Worm (Caenorhabditis elegans) whole organism, L1 larva: ENCODE results near the gene flp-19.

Experiments used
- C04F5.9 ChIP-seq: sonication (generic microtip); optimal IDR thresholded peaks from 2 replicates; lab custom pipeline; 2016; ENCODE audit warnings: missing genetic modification characterization, missing compliant biosample characterization
- C16A3.4 ChIP-seq: fragments of 150-350 bp; optimal IDR thresholded peaks from 2 replicates; lab custom pipeline; 2014; ENCODE audit warnings: missing biosample characterization, missing genetic modification characterization
- C34B4.2 ChIP-seq: sonication (generic microtip); optimal IDR thresholded peaks from 2 replicates; lab custom pipeline; 2017; ENCODE audit warnings: mild to moderate bottlenecking, missing genetic modification characterization, missing compliant biosample characterization
- aha-1 ChIP-seq: fragments of 150-350 bp; optimal IDR thresholded peaks from 2 replicates; lab custom pipeline; 2014; ENCODE audit warnings: missing biosample characterization, missing genetic modification characterization
- alr-1 ChIP-seq: fragments of 200-800 bp; sonication (Bioruptor generic); optimal IDR thresholded peaks from 2 replicates; lab custom pipeline; 2018; ENCODE audit warnings: borderline replicate concordance, mild to moderate bottlenecking, missing genetic modification characterization, missing compliant biosample characterization
- aly-2 ChIP-seq: fragments of 150-350 bp; optimal IDR thresholded peaks from 2 replicates; lab custom pipeline; 2014; ENCODE audit warnings: missing biosample characterization, missing genetic modification characterization
- ama-1 ChIP-seq: fragments of 150-350 bp; optimal IDR thresholded peaks from 2 replicates; lab custom pipeline; 2014
- ceh-63 ChIP-seq: fragments of 200-800 bp; sonication (Bioruptor generic); optimal IDR thresholded peaks from 2 replicates; lab custom pipeline; 2018; ENCODE audit warnings: mild to moderate bottlenecking, missing genetic modification characterization, missing compliant biosample characterization
- ceh-8 ChIP-seq: fragments of 200-800 bp; sonication (Bioruptor generic); optimal IDR thresholded peaks from 2 replicates; lab custom pipeline; 2018; ENCODE audit warnings: mild to moderate bottlenecking, missing genetic modification characterization, moderate library complexity, missing compliant biosample characterization
- ceh-88 ChIP-seq: fragments of 200-800 bp; sonication (Bioruptor generic); IDR thresholded peaks from 2 replicates; pipeline ENCODE4 v1.3.6; 2022; ENCODE audit warnings: missing genetic modification characterization, missing compliant biosample characterization
- ceh-90 ChIP-seq: sonication (generic microtip); optimal IDR thresholded peaks from 2 replicates; lab custom pipeline; 2016; ENCODE audit warnings: missing genetic modification characterization, missing compliant biosample characterization
- ces-1 ChIP-seq: fragments of 150-350 bp; optimal IDR thresholded peaks from 2 replicates; lab custom pipeline; 2014; ENCODE audit warnings: missing biosample characterization, missing genetic modification reagents, missing genetic modification characterization
- dpl-1 ChIP-seq, 3 experiments: fragments of 150-350 bp in 2 of 3; sonication (generic microtip) in 1 of 3; optimal IDR thresholded peaks; 2 replicates each; lab custom pipeline; 2014 to 2017; ENCODE audit warnings: missing biosample characterization in 3 of 3, missing genetic modification characterization in 3 of 3, missing genetic modification reagents in 3 of 3
- egl-27 ChIP-seq, 2 experiments: fragments of 150-350 bp in 1 of 2; sonication (generic microtip); optimal IDR thresholded peaks; 3 replicates each; lab custom pipeline; 2017 to 2018; ENCODE audit warnings: missing biosample characterization in 2 of 2, missing genetic modification characterization in 2 of 2, missing genetic modification reagents in 2 of 2
- elt-2 ChIP-seq: sonication (generic microtip); optimal IDR thresholded peaks from 2 replicates; lab custom pipeline; 2016; ENCODE audit warnings: missing genetic modification characterization, mild to moderate bottlenecking, inconsistent platforms, missing compliant biosample characterization, missing genetic modification reagents
- elt-3 ChIP-seq, 6 experiments: fragments of 150-350 bp in 1 of 6; sonication (generic microtip); optimal IDR thresholded peaks; 2 replicates each; lab custom pipeline; 2017 to 2018; ENCODE audit warnings: missing biosample characterization in 6 of 6, missing genetic modification characterization in 6 of 6, inconsistent platforms in 1 of 6
- ets-5 ChIP-seq: fragments of 200-800 bp; sonication (Bioruptor generic); IDR thresholded peaks from 2 replicates; pipeline ENCODE4 v1.3.6; 2022; ENCODE audit warnings: missing genetic modification characterization, missing compliant biosample characterization
- fkh-10 ChIP-seq: sonication (generic microtip); optimal IDR thresholded peaks from 2 replicates; lab custom pipeline; 2017; ENCODE audit warnings: missing biosample characterization, missing genetic modification reagents, missing genetic modification characterization
- fkh-4 ChIP-seq: sonication (generic microtip); optimal IDR thresholded peaks from 2 replicates; lab custom pipeline; 2016; ENCODE audit warnings: missing compliant biosample characterization, missing genetic modification characterization, borderline replicate concordance
- fos-1 ChIP-seq: fragments of 150-350 bp; optimal IDR thresholded peaks from 2 replicates; lab custom pipeline; 2014; ENCODE audit warnings: missing biosample characterization, missing genetic modification characterization
- grh-1 ChIP-seq: fragments of 200-800 bp; sonication (Bioruptor generic); IDR thresholded peaks from 2 replicates; pipeline ENCODE4 v1.3.6; 2022; ENCODE audit warnings: missing genetic modification reagents, missing genetic modification characterization, missing compliant biosample characterization
- hlh-17 ChIP-seq: fragments of 200-800 bp; sonication (Bioruptor generic); optimal IDR thresholded peaks from 2 replicates; lab custom pipeline; 2018; ENCODE audit warnings: missing genetic modification characterization, mild to moderate bottlenecking, missing compliant biosample characterization, moderate library complexity, borderline replicate concordance
- hpl-2 ChIP-seq: fragments of 150-350 bp; optimal IDR thresholded peaks from 2 replicates; lab custom pipeline; 2014; ENCODE audit warnings: missing biosample characterization, missing genetic modification reagents, missing genetic modification characterization
- irx-1 ChIP-seq: sonication (generic microtip); optimal IDR thresholded peaks from 2 replicates; lab custom pipeline; 2016; ENCODE audit warnings: missing genetic modification characterization, missing compliant biosample characterization
- jun-1 ChIP-seq: fragments of 150-350 bp; optimal IDR thresholded peaks from 2 replicates; lab custom pipeline; 2014; ENCODE audit warnings: missing biosample characterization, missing genetic modification reagents, missing genetic modification characterization
- lin-14 ChIP-seq: fragments of 200-800 bp; sonication (Bioruptor generic); optimal IDR thresholded peaks from 2 replicates; lab custom pipeline; 2018; ENCODE audit warnings: mild to moderate bottlenecking, missing genetic modification characterization, moderate library complexity, missing compliant biosample characterization
- lin-35 ChIP-seq, 2 experiments: fragments of 150-350 bp; optimal IDR thresholded peaks; 2 replicates each; lab custom pipeline; 2014; ENCODE audit warnings: missing biosample characterization in 2 of 2, missing genetic modification characterization in 2 of 2, missing genetic modification reagents in 2 of 2
- lir-3 ChIP-seq: sonication (generic microtip); optimal IDR thresholded peaks from 2 replicates; lab custom pipeline; 2016; ENCODE audit warnings: mild to moderate bottlenecking, missing genetic modification characterization, moderate library complexity, missing compliant biosample characterization; ENCODE audit not compliant: poor library complexity
- mab-9 ChIP-seq: fragments of 200-800 bp; sonication (Bioruptor generic); IDR thresholded peaks from 2 replicates; pipeline ENCODE4 v1.3.6; 2022; ENCODE audit warnings: missing genetic modification reagents, missing genetic modification characterization, missing compliant biosample characterization
- mdl-1 ChIP-seq, 2 experiments: fragments of 150-350 bp; optimal IDR thresholded peaks; 2 replicates each; lab custom pipeline; 2014 to 2017; ENCODE audit warnings: missing biosample characterization in 2 of 2, missing genetic modification characterization in 2 of 2, inconsistent platforms in 1 of 2
- nhr-11 ChIP-seq: fragments of 150-350 bp; optimal IDR thresholded peaks from 2 replicates; lab custom pipeline; 2014; ENCODE audit warnings: missing biosample characterization, missing genetic modification characterization
- nhr-19 ChIP-seq: fragments of 200-800 bp; sonication (Bioruptor generic); conservative IDR thresholded peaks from 2 replicates; pipeline ENCODE4 v1.3.6; 2022; ENCODE audit warnings: missing genetic modification characterization, missing compliant biosample characterization
- nhr-20 ChIP-seq: sonication (generic microtip); optimal IDR thresholded peaks from 2 replicates; lab custom pipeline; 2016; ENCODE audit warnings: mild to moderate bottlenecking, missing genetic modification characterization, missing compliant biosample characterization
- nhr-47 ChIP-seq: sonication (generic microtip); optimal IDR thresholded peaks from 2 replicates; lab custom pipeline; 2016; ENCODE audit warnings: mild to moderate bottlenecking, missing genetic modification characterization, moderate library complexity, missing compliant biosample characterization
- nhr-71 ChIP-seq: sonication (generic microtip); optimal IDR thresholded peaks from 2 replicates; lab custom pipeline; 2016; ENCODE audit warnings: mild to moderate bottlenecking, missing genetic modification characterization, moderate library complexity, missing compliant biosample characterization
- pag-3 ChIP-seq: sonication (generic microtip); optimal IDR thresholded peaks from 2 replicates; lab custom pipeline; 2017; ENCODE audit warnings: missing genetic modification characterization, mild to moderate bottlenecking, missing compliant biosample characterization, antibody characterized with exemption, borderline replicate concordance; ENCODE audit not compliant: insufficient read depth
- pax-3 ChIP-seq: fragments of 200-800 bp; sonication (Bioruptor generic); optimal IDR thresholded peaks from 2 replicates; lab custom pipeline; 2018; ENCODE audit warnings: mild to moderate bottlenecking, missing genetic modification characterization, moderate library complexity, missing compliant biosample characterization
- snu-23 ChIP-seq: sonication (generic microtip); optimal IDR thresholded peaks from 2 replicates; lab custom pipeline; 2016; ENCODE audit warnings: missing genetic modification characterization, missing compliant biosample characterization
- sox-4 ChIP-seq: sonication (generic microtip); optimal IDR thresholded peaks from 2 replicates; lab custom pipeline; 2016; ENCODE audit warnings: missing genetic modification characterization, missing compliant biosample characterization
- sptf-1 ChIP-seq: fragments of 150-350 bp; optimal IDR thresholded peaks from 2 replicates; lab custom pipeline; 2014; ENCODE audit warnings: missing biosample characterization, missing genetic modification characterization
- sup-37 ChIP-seq: fragments of 200-800 bp; sonication (Bioruptor generic); optimal IDR thresholded peaks from 2 replicates; lab custom pipeline; 2018; ENCODE audit warnings: mild to moderate bottlenecking, missing genetic modification characterization, missing compliant biosample characterization
- swsn-7 ChIP-seq: sonication (generic microtip); optimal IDR thresholded peaks from 2 replicates; lab custom pipeline; 2016; ENCODE audit warnings: missing genetic modification characterization, missing compliant biosample characterization
- unc-130 ChIP-seq: fragments of 150-350 bp; optimal IDR thresholded peaks from 2 replicates; lab custom pipeline; 2017; ENCODE audit warnings: missing biosample characterization, missing genetic modification characterization, inconsistent platforms
- unc-86 ChIP-seq: sonication (generic microtip); optimal IDR thresholded peaks from 2 replicates; lab custom pipeline; 2016; ENCODE audit warnings: missing genetic modification characterization, missing compliant biosample characterization
- unc-98 ChIP-seq: fragments of 200-800 bp; sonication (Bioruptor generic); IDR thresholded peaks from 2 replicates; pipeline ENCODE4 v1.3.6; 2022; ENCODE audit warnings: missing genetic modification characterization, missing compliant biosample characterization
- vab-15 ChIP-seq: sonication (generic microtip); optimal IDR thresholded peaks from 2 replicates; lab custom pipeline; 2017; ENCODE audit warnings: missing genotype, mild to moderate bottlenecking, missing genetic modification characterization, missing compliant biosample characterization
- xbp-1 ChIP-seq: sonication (generic microtip); optimal IDR thresholded peaks from 2 replicates; lab custom pipeline; 2016; ENCODE audit warnings: missing genetic modification characterization, missing compliant biosample characterization
- zag-1 ChIP-seq: fragments of 150-350 bp; optimal IDR thresholded peaks from 2 replicates; lab custom pipeline; 2014; ENCODE audit warnings: missing biosample characterization, missing genetic modification characterization
- zip-4 ChIP-seq: fragments of 200-800 bp; sonication (Bioruptor generic); optimal IDR thresholded peaks from 2 replicates; lab custom pipeline; 2018; ENCODE audit warnings: mild to moderate bottlenecking, missing genetic modification characterization, moderate library complexity, missing compliant biosample characterization
- ztf-4 ChIP-seq: fragments of 150-350 bp; optimal IDR thresholded peaks from 2 replicates; lab custom pipeline; 2014; ENCODE audit warnings: missing biosample characterization, missing genetic modification characterization

Gene flp-19

ce11 chrX:10568385-10569149 lies 35.9 kb upstream of the flp-19 start:
- peak; percentile 45 for TF ChIP-seq unc-130 (tag; lab: Kevin White, UChicago)
- peak; percentile 86 for TF ChIP-seq ztf-4
- no peak for TF ChIP-seq ces-1 (GFP tag; lab: Kevin White, UChicago)
- peak; percentile 77 for TF ChIP-seq zag-1 (tag; lab: Kevin White, UChicago)
- TF ChIP-seq fos-1 (tag; lab: Kevin White, UChicago): peak; percentile 56
- TF ChIP-seq nhr-71 (tag; lab: Kevin White, UChicago): peak; percentile 99
- TF ChIP-seq mab-9 (GFP tag; lab: Robert Waterston, UW): peak; percentile 85
- no peak for TF ChIP-seq sup-37 (GFP tag; lab: Kevin White, UChicago)
- TF ChIP-seq aha-1 (tag; lab: Kevin White, UChicago): peak; percentile 28
- TF ChIP-seq nhr-11 (tag; lab: Kevin White, UChicago): peak; percentile 87
- TF ChIP-seq ceh-8 (GFP tag; lab: Kevin White, UChicago): peak; percentile 85
- TF ChIP-seq dpl-1 (GFP tag; optimal IDR thresholded peaks at IDR 0.05; lab: Kevin White, UChicago): peak; percentile 59 to 74 (median 61)
- TF ChIP-seq mdl-1 (tag; optimal IDR thresholded peaks at IDR 0.05; lab: Kevin White, UChicago): peak in 1 of 2 experiments; percentile 97
- TF ChIP-seq elt-2 (tag; lab: Kevin White, UChicago): peak; percentile 67
- peak; percentile 44 for TF ChIP-seq ceh-90 (tag; lab: Kevin White, UChicago)
- TF ChIP-seq zip-4 (GFP tag; lab: Kevin White, UChicago): peak; percentile 80
- peak; percentile 82 for TF ChIP-seq lir-3
- TF ChIP-seq elt-3 (tag; optimal IDR thresholded peaks at IDR 0.05; lab: Kevin White, UChicago): peak in 2 of 6 experiments; percentile 33 to 91
- TF ChIP-seq nhr-19 (GFP tag; lab: Robert Waterston, UW): peak; percentile 87
- TF ChIP-seq jun-1 (tag; lab: Kevin White, UChicago): peak; percentile 94
- TF ChIP-seq ets-5 (GFP tag; lab: Robert Waterston, UW): no peak
- peak; percentile 97 for TF ChIP-seq snu-23
- peak; percentile 99 for TF ChIP-seq lin-14 (GFP tag; lab: Kevin White, UChicago)
- TF ChIP-seq unc-98: no peak
- peak; percentile 93 for TF ChIP-seq xbp-1 (tag; lab: Kevin White, UChicago)
- peak; percentile 53 for TF ChIP-seq vab-15 (tag; lab: Kevin White, UChicago)
- TF ChIP-seq ceh-88 (GFP tag; lab: Robert Waterston, UW): peak; percentile 83; the same call in 1 of the 2 replicates
- peak; percentile 55 to 86 for TF ChIP-seq lin-35 (GFP tag; optimal IDR thresholded peaks at IDR 0.05; lab: Kevin White, UChicago)
- TF ChIP-seq pax-3: peak; percentile 63
- peak; percentile 21 for TF ChIP-seq aly-2
- TF ChIP-seq fkh-4 (tag; lab: Kevin White, UChicago): peak; percentile 61
- peak; percentile 77 for TF ChIP-seq fkh-10 (GFP tag; lab: Kevin White, UChicago)
- TF ChIP-seq C04F5.9 (tag; lab: Kevin White, UChicago): peak; percentile 43
- TF ChIP-seq sox-4: peak; percentile 70
- peak; percentile 89 for TF ChIP-seq pag-3 (tag; lab: Kevin White, UChicago)
- TF ChIP-seq grh-1 (GFP tag; lab: Robert Waterston, UW): peak; percentile 78
- peak; percentile 70 for TF ChIP-seq ama-1 (lab: Kevin White, UChicago)
- no peak for TF ChIP-seq sptf-1 (tag; lab: Kevin White, UChicago)
- no peak for TF ChIP-seq hlh-17
- peak; percentile 99 for TF ChIP-seq swsn-7
- TF ChIP-seq alr-1 (tag; lab: Kevin White, UChicago): no peak
- peak; percentile 46 to 81 for TF ChIP-seq egl-27 (tag; optimal IDR thresholded peaks at IDR 0.05; lab: Kevin White, UChicago)
- TF ChIP-seq nhr-20 (tag; lab: Kevin White, UChicago): peak; percentile 98
- TF ChIP-seq nhr-47: peak; percentile 96
- TF ChIP-seq C34B4.2 (tag; lab: Kevin White, UChicago): no peak
- peak; percentile 87 for TF ChIP-seq irx-1
- TF ChIP-seq C16A3.4 (tag; lab: Kevin White, UChicago): peak; percentile 87
- peak; percentile 37 for TF ChIP-seq hpl-2 (GFP tag; lab: Kevin White, UChicago)
- peak; percentile 97 for TF ChIP-seq unc-86 (tag; lab: Kevin White, UChicago)
- peak; percentile 81 for TF ChIP-seq ceh-63 (GFP tag; lab: Kevin White, UChicago)
